Fruit fly (Drosophila melanogaster) whole organism, embryonic: ENCODE data around the gene mio.

Experiments used
- Atf-2 ChIP-seq: fragments of 200-800 bp; sonication (Bioruptor generic); optimal IDR thresholded peaks from 2 replicates; lab custom pipeline; 2016; ENCODE audit warnings: missing biosample characterization, missing genetic modification characterization
- Awh ChIP-seq: fragments of 200-800 bp; sonication (Bioruptor generic); IDR thresholded peaks from 2 replicates; pipeline ENCODE4, ENCODE4 v1.3.6; 2022; ENCODE audit warnings: missing biosample characterization, missing genetic modification characterization
- BtbVII ChIP-seq: fragments of 200-800 bp; sonication (Bioruptor generic); optimal IDR thresholded peaks from 3 replicates; lab custom pipeline; 2017; ENCODE audit warnings: missing biosample characterization, mild to moderate bottlenecking, missing genetic modification characterization
- CG10274 ChIP-seq: fragments of 200-800 bp; sonication (Bioruptor generic); optimal IDR thresholded peaks from 3 replicates; lab custom pipeline; 2017; ENCODE audit warnings: missing biosample characterization, mild to moderate bottlenecking, missing genetic modification characterization
- CG10979 ChIP-seq: fragments of 200-800 bp; sonication (Bioruptor generic); optimal IDR thresholded peaks from 2 replicates; lab custom pipeline; 2018; ENCODE audit warnings: missing biosample characterization, mild to moderate bottlenecking, missing genetic modification characterization, moderate library complexity
- CG11456 ChIP-seq: fragments of 200-800 bp; sonication (Bioruptor generic); IDR thresholded peaks from 3 replicates; pipeline ENCODE4 v1.3.6; 2022; ENCODE audit warnings: missing biosample characterization, missing genetic modification characterization
- CG11560 ChIP-seq: fragments of 200-800 bp; sonication (Bioruptor generic); IDR thresholded peaks from 3 replicates; pipeline ENCODE4 v1.3.6; 2022; ENCODE audit warnings: missing biosample characterization, missing genetic modification characterization
- CG12071 ChIP-seq: fragments of 200-800 bp; sonication (Bioruptor generic); optimal IDR thresholded peaks from 3 replicates; lab custom pipeline; 2018; ENCODE audit warnings: missing biosample characterization, mild to moderate bottlenecking, missing genetic modification characterization
- CG12155 ChIP-seq: fragments of 200-800 bp; sonication (Bioruptor generic); optimal IDR thresholded peaks from 3 replicates; lab custom pipeline; 2016; ENCODE audit warnings: missing biosample characterization, missing genetic modification characterization
- CG12219 ChIP-seq: fragments of 200-800 bp; sonication (Bioruptor generic); optimal IDR thresholded peaks from 3 replicates; lab custom pipeline; 2018; ENCODE audit warnings: missing biosample characterization, mild to moderate bottlenecking, missing genetic modification characterization
- CG12299 ChIP-seq: fragments of 200-800 bp; sonication (Bioruptor generic); optimal IDR thresholded peaks from 2 replicates; lab custom pipeline; 2018; ENCODE audit warnings: missing biosample characterization, mild to moderate bottlenecking, missing genetic modification characterization
- CG13424 ChIP-seq: fragments of 200-800 bp; sonication (Bioruptor generic); optimal IDR thresholded peaks from 2 replicates; lab custom pipeline; 2019; ENCODE audit warnings: missing biosample characterization, mild to moderate bottlenecking, missing genetic modification characterization, moderate library complexity
- CG18262 ChIP-seq: fragments of 200-800 bp; optimal IDR thresholded peaks from 3 replicates; lab custom pipeline; 2019; ENCODE audit warnings: missing biosample characterization, mild to moderate bottlenecking, missing genetic modification characterization, moderate library complexity
- CG2116 ChIP-seq: fragments of 200-800 bp; sonication (Bioruptor generic); optimal IDR thresholded peaks from 3 replicates; lab custom pipeline; 2018; ENCODE audit warnings: missing biosample characterization, mild to moderate bottlenecking, missing genetic modification characterization
- CG6765 ChIP-seq: fragments of 200-800 bp; sonication (Bioruptor generic); optimal IDR thresholded peaks from 3 replicates; lab custom pipeline; 2017; ENCODE audit warnings: missing biosample characterization, mild to moderate bottlenecking, missing genetic modification characterization
- CG7987 ChIP-seq: fragments of 200-800 bp; sonication (Bioruptor generic); optimal IDR thresholded peaks from 2 replicates; lab custom pipeline; 2018; ENCODE audit warnings: missing biosample characterization, mild to moderate bottlenecking, missing genetic modification characterization, moderate library complexity
- CG8089 ChIP-seq: fragments of 200-800 bp; sonication (Bioruptor generic); optimal IDR thresholded peaks from 3 replicates; lab custom pipeline; 2016; ENCODE audit warnings: missing biosample characterization, missing genetic modification characterization
- CG8281 ChIP-seq: fragments of 200-800 bp; sonication (Bioruptor generic); optimal IDR thresholded peaks from 2 replicates; lab custom pipeline; 2018; ENCODE audit warnings: missing biosample characterization, mild to moderate bottlenecking, missing genetic modification characterization, moderate library complexity
- CG8359 ChIP-seq: fragments of 200-800 bp; sonication (Bioruptor generic); optimal IDR thresholded peaks from 2 replicates; lab custom pipeline; 2017; ENCODE audit warnings: missing biosample characterization, mild to moderate bottlenecking, missing genetic modification characterization, borderline replicate concordance
- CG9437 ChIP-seq: fragments of 200-800 bp; sonication (Bioruptor generic); optimal IDR thresholded peaks from 2 replicates; lab custom pipeline; 2018; ENCODE audit warnings: missing biosample characterization, mild to moderate bottlenecking, missing genetic modification characterization
- CG9727 ChIP-seq: fragments of 200-800 bp; sonication (Bioruptor generic); optimal IDR thresholded peaks from 3 replicates; lab custom pipeline; 2017; ENCODE audit warnings: missing biosample characterization, mild to moderate bottlenecking, missing genetic modification characterization
- CHES-1-like ChIP-seq: fragments of 200-800 bp; sonication (Bioruptor generic); optimal IDR thresholded peaks from 2 replicates; lab custom pipeline; 2016; ENCODE audit warnings: missing biosample characterization, missing genetic modification characterization
- Eip74EF ChIP-seq, 2 experiments: fragments of 200-800 bp in 1 of 2; fragments of >200 bp in 1 of 2; sonication (Bioruptor generic) in 1 of 2; optimal IDR thresholded peaks; 2 replicates each; lab custom pipeline; 2017 to 2019; ENCODE audit warnings: missing biosample characterization in 2 of 2, missing genetic modification characterization in 2 of 2, mild to moderate bottlenecking in 1 of 2, moderate library complexity in 1 of 2
- Elba2 ChIP-seq: fragments of 200-800 bp; sonication (Bioruptor generic); optimal IDR thresholded peaks from 3 replicates; lab custom pipeline; 2016; ENCODE audit warnings: missing biosample characterization, missing genetic modification characterization
- Hand ChIP-seq: fragments of 200-800 bp; sonication (Bioruptor generic); optimal IDR thresholded peaks from 2 replicates; lab custom pipeline; 2017; ENCODE audit warnings: mild to moderate bottlenecking, missing biosample characterization, missing genetic modification reagents, missing genetic modification characterization
- HmgZ ChIP-seq: fragments of 200-800 bp; sonication (Bioruptor generic); optimal IDR thresholded peaks from 2 replicates; lab custom pipeline; 2018; ENCODE audit warnings: missing biosample characterization, mild to moderate bottlenecking, missing genetic modification characterization
- Kr ChIP-seq: fragments of 200-800 bp; sonication (Bioruptor generic); optimal IDR thresholded peaks from 2 replicates; lab custom pipeline; 2017; ENCODE audit warnings: missing biosample characterization, mild to moderate bottlenecking, missing genetic modification characterization
- Max ChIP-seq: fragments of 200-800 bp; sonication (Bioruptor generic); optimal IDR thresholded peaks from 2 replicates; lab custom pipeline; 2016; ENCODE audit warnings: missing biosample characterization, mild to moderate bottlenecking, missing genetic modification characterization
- Nf-YC ChIP-seq: fragments of 200-800 bp; optimal IDR thresholded peaks from 3 replicates; lab custom pipeline; 2019; ENCODE audit warnings: missing biosample characterization, mild to moderate bottlenecking, missing genetic modification characterization, moderate library complexity
- Ssrp ChIP-seq: fragments of 200-800 bp; sonication (Bioruptor generic); optimal IDR thresholded peaks from 2 replicates; lab custom pipeline; 2018; ENCODE audit warnings: missing biosample characterization, mild to moderate bottlenecking, missing genetic modification characterization, moderate library complexity
- Taf1 ChIP-seq: fragments of 200-800 bp; sonication (Bioruptor generic); IDR thresholded peaks from 2 replicates; pipeline ENCODE4 v1.3.6; 2022; ENCODE audit warnings: missing biosample characterization, missing genetic modification characterization
- dmrt99B ChIP-seq: fragments of 200-800 bp; sonication (Bioruptor generic); optimal IDR thresholded peaks from 2 replicates; lab custom pipeline; 2018; ENCODE audit warnings: missing biosample characterization, mild to moderate bottlenecking, missing genetic modification characterization, moderate library complexity
- fd96Cb ChIP-seq: fragments of 200-800 bp; sonication (Bioruptor generic); optimal IDR thresholded peaks from 2 replicates; lab custom pipeline; 2018; ENCODE audit warnings: missing biosample characterization, mild to moderate bottlenecking, missing genetic modification characterization, moderate library complexity
- ftz-f1 ChIP-seq: fragments of 200-800 bp; sonication (Bioruptor generic); optimal IDR thresholded peaks from 2 replicates; lab custom pipeline; 2016; ENCODE audit warnings: missing biosample characterization, missing genetic modification characterization
- grn ChIP-seq: fragments of 200-800 bp; sonication (Bioruptor generic); optimal IDR thresholded peaks from 3 replicates; lab custom pipeline; 2017; ENCODE audit warnings: missing biosample characterization, missing genetic modification characterization
- hkb ChIP-seq, 2 experiments: fragments of 200-800 bp in 1 of 2; fragments of >200 bp in 1 of 2; sonication (Bioruptor generic) in 1 of 2; IDR thresholded peaks in 1 of 2; optimal IDR thresholded peaks in 1 of 2; 2 replicates each; pipeline versions ENCODE4 v1.3.6 to Lab custom; 2017 to 2022; ENCODE audit warnings: missing biosample characterization in 1 of 2, missing genetic modification characterization in 1 of 2
- insv ChIP-seq, 2 experiments: fragments of 200-800 bp; sonication (Bioruptor generic); optimal IDR thresholded peaks; 3 replicates each; lab custom pipeline; 2016 to 2018; ENCODE audit warnings: missing biosample characterization in 2 of 2, missing genetic modification characterization in 2 of 2
- p53 ChIP-seq: fragments of 200-800 bp; sonication (Bioruptor generic); optimal IDR thresholded peaks from 2 replicates; lab custom pipeline; 2016; ENCODE audit warnings: missing biosample characterization, missing genetic modification characterization
- ranshi ChIP-seq: fragments of 200-800 bp; sonication (Bioruptor generic); IDR thresholded peaks from 2 replicates; pipeline ENCODE4 v1.3.6; 2022; ENCODE audit warnings: missing biosample characterization, missing genetic modification characterization
- sc ChIP-seq, 3 experiments: fragments of >200 bp in 2 of 3; fragments of 200-800 bp in 1 of 3; sonication (Bioruptor generic) in 1 of 3; optimal IDR thresholded peaks; 2 replicates in 2 of 3; 3 replicates in 1 of 3; lab custom pipeline; 2017; ENCODE audit warnings: mild to moderate bottlenecking in 1 of 3, missing biosample characterization in 1 of 3, missing genetic modification characterization in 1 of 3, missing genetic modification reagents in 1 of 3
- sens ChIP-seq: fragments of 200-800 bp; sonication (Bioruptor generic); peaks from one replicate; lab custom pipeline; 2016; ENCODE audit warnings: missing biosample characterization, missing genetic modification characterization
- stwl ChIP-seq: fragments of 200-800 bp; sonication (Bioruptor generic); optimal IDR thresholded peaks from 3 replicates; lab custom pipeline; 2018; ENCODE audit warnings: missing biosample characterization, mild to moderate bottlenecking, missing genetic modification characterization, moderate library complexity
- trh ChIP-seq: fragments of 200-800 bp; sonication (Bioruptor generic); optimal IDR thresholded peaks from 2 replicates; lab custom pipeline; 2016; ENCODE audit warnings: missing biosample characterization, missing genetic modification characterization
- tx ChIP-seq: fragments of 200-800 bp; sonication (Bioruptor generic); optimal IDR thresholded peaks from 2 replicates; lab custom pipeline; 2016; ENCODE audit warnings: missing biosample characterization, missing genetic modification characterization
- wek ChIP-seq: fragments of 200-800 bp; sonication (Bioruptor generic); optimal IDR thresholded peaks from 3 replicates; lab custom pipeline; 2018; ENCODE audit warnings: missing biosample characterization, mild to moderate bottlenecking, missing genetic modification characterization, moderate library complexity
- zen ChIP-seq: fragments of 200-800 bp; sonication (Bioruptor generic); optimal IDR thresholded peaks from 3 replicates; lab custom pipeline; 2018; ENCODE audit warnings: missing biosample characterization, mild to moderate bottlenecking, missing genetic modification characterization, moderate library complexity
- zf30C ChIP-seq: fragments of 200-800 bp; sonication (Bioruptor generic); optimal IDR thresholded peaks from 3 replicates; lab custom pipeline; 2018; ENCODE audit warnings: missing biosample characterization, mild to moderate bottlenecking, missing genetic modification characterization

mio gene

DNA sequence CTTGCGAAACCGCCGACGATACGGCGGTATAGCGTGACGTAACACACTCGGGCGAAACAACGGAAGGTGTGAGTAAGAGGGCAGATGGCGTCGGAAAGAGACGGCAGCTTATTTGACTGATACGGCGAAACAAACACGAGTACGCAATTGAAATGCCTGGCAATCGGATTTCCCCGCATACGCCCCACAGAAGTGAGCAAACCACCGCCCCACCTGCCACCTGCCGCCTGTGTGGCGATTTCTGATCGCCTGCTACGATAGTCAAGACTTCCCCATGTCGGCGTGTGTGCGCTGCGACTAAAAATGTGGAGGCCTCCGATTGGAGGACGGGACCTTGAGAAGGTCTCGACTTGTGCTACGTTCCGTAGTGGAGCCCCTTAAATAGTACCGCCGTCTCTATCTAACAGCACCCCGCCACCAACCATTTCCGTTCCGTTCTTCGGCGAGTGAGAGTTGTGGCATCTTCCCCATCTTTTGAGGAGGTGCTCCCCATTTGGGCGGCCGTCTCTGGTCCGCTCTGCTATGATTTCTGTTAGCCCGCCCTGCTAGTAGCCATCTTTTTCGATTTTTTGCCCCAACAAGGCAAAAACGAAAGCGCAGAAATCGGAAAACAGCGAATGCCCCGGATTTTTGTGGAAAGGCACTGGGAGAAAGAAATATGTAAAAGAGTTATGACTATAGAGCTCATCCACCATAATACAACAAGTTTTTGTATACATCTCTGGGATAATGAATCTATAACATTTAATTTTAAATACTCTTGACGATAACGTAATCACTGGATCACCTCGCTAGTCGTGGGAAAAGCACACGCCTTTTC is 18.3 kb upstream of the mio start (continued):
- TF ChIP-seq CG2116 (GFP tag; lab: Kevin White, UChicago) (peak; percentile 53), Atf-2 (GFP tag; lab: Kevin White, UChicago) (peak; percentile 86), tx (GFP tag; lab: Kevin White, UChicago) (peak; percentile 80), grn (peak; percentile 78), CG12219 (GFP tag; lab: Kevin White, UChicago) (peak; percentile 88), CG10979 (tag; lab: Kevin White, UChicago) (peak; percentile 90), Ssrp (tag; lab: Kevin White, UChicago) (peak; percentile 86), CG18262 (tag; lab: Kevin White, UChicago) (peak; percentile 89), CG12071 (GFP tag; lab: Kevin White, UChicago) (peak; percentile 79), CG13424 (tag; lab: Kevin White, UChicago) (peak; percentile 76), CG8359 (GFP tag; lab: Kevin White, UChicago) (peak; percentile 73), Hand (GFP tag; lab: Kevin White, UChicago) (peak; percentile 50), sc (optimal IDR thresholded peaks at IDR 0.05; lab: Kevin White, UChicago) (no peak), sc (GFP tag; optimal IDR thresholded peaks at IDR 0.05; lab: Kevin White, UChicago) (peak; percentile 83), CHES-1-like (peak; percentile 80), ftz-f1 (GFP tag; lab: Kevin White, UChicago) (peak; percentile 100), CG10274 (GFP tag; lab: Kevin White, UChicago) (peak; percentile 50), ranshi (GFP tag; lab: Robert Waterston, UW) (no peak), BtbVII (GFP tag; lab: Kevin White, UChicago) (peak; percentile 72), CG12299 (tag; lab: Kevin White, UChicago) (peak; percentile 23), Kr (no peak), CG12155 (GFP tag; lab: Kevin White, UChicago) (peak; percentile 79), wek (GFP tag; lab: Kevin White, UChicago) (peak; percentile 32), zen (tag; lab: Kevin White, UChicago) (peak; percentile 57), CG11560 (tag; lab: Robert Waterston, UW) (no peak), CG9437 (GFP tag; lab: Kevin White, UChicago) (peak; percentile 94), Elba2 (peak; percentile 41), zf30C (peak; percentile 80), p53 (GFP tag; lab: Kevin White, UChicago) (peak; percentile 20), Awh (GFP tag; lab: Robert Waterston, UW) (no peak), Nf-YC (peak; percentile 95), CG11456 (GFP tag; lab: Robert Waterston, UW) (no peak), CG9727 (GFP tag; lab: Kevin White, UChicago) (peak; percentile 85), HmgZ (tag; lab: Kevin White, UChicago) (peak; percentile 79), sens (GFP tag; lab: Kevin White, UChicago) (peak; percentile 99), CG8281 (peak; percentile 56), CG7987 (GFP tag; lab: Kevin White, UChicago) (peak; percentile 31), stwl (tag; lab: Kevin White, UChicago) (no peak), Max (GFP tag; lab: Kevin White, UChicago) (peak; percentile 89), Eip74EF (GFP tag; optimal IDR thresholded peaks at IDR 0.05; lab: Kevin White, UChicago) (peak in 1 of 2 experiments; percentile 73), CG8089 (GFP tag; lab: Kevin White, UChicago) (peak; percentile 87), Taf1 (GFP tag; lab: Robert Waterston, UW) (no peak), fd96Cb (tag; lab: Kevin White, UChicago) (peak; percentile 90), CG6765 (GFP tag; lab: Kevin White, UChicago) (peak; percentile 53), hkb (optimal IDR thresholded peaks at IDR 0.05; lab: Kevin White, UChicago) (no peak), hkb (GFP tag; IDR thresholded peaks at IDR 0.05; lab: Robert Waterston, UW) (no peak), trh (GFP tag; lab: Kevin White, UChicago) (peak; percentile 67), dmrt99B (tag; lab: Kevin White, UChicago) (peak; percentile 88), insv (GFP tag; optimal IDR thresholded peaks at IDR 0.05; lab: Kevin White, UChicago) (no peak)
